Fruit fly (Drosophila melanogaster) whole organism, prepupa: Measurements from ENCODE around the gene Tango6.
A peak's percentile ranks its signal among the peaks of the same experiment; 100 is the strongest.

ENCODE experiments used
- CG10631 ChIP-seq: fragments of 200-800 bp; sonication (Bioruptor generic); optimal IDR thresholded peaks from 2 replicates; lab custom pipeline; 2016; ENCODE audit warnings: missing biosample characterization, missing genetic modification characterization
- CG10669 ChIP-seq: fragments of 200-800 bp; sonication (Bioruptor generic); optimal IDR thresholded peaks from 3 replicates; lab custom pipeline; 2018; ENCODE audit warnings: missing biosample characterization, mild to moderate bottlenecking, missing genetic modification characterization, moderate library complexity
- CG11294 ChIP-seq: fragments of 200-800 bp; sonication (Bioruptor generic); IDR thresholded peaks from 2 replicates; pipeline ENCODE4 v1.3.6; 2022; ENCODE audit warnings: missing biosample characterization, missing genetic modification characterization
- CG11762 ChIP-seq: fragments of 200-800 bp; sonication (Bioruptor generic); optimal IDR thresholded peaks from 3 replicates; lab custom pipeline; 2016; ENCODE audit warnings: missing biosample characterization, missing genetic modification characterization; ENCODE audit not compliant: insufficient read depth
- CG11902 ChIP-seq: fragments of 200-800 bp; sonication (Bioruptor generic); optimal IDR thresholded peaks from 3 replicates; lab custom pipeline; 2016; ENCODE audit warnings: missing biosample characterization, missing genetic modification characterization
- CG15336 ChIP-seq: fragments of 200-800 bp; sonication (Bioruptor generic); IDR thresholded peaks from 2 replicates; pipeline ENCODE4 v1.3.6; 2022; ENCODE audit warnings: missing biosample characterization, missing genetic modification characterization
- CG1621 ChIP-seq: fragments of 200-800 bp; sonication (Bioruptor generic); optimal IDR thresholded peaks from 3 replicates; lab custom pipeline; 2018; ENCODE audit warnings: missing biosample characterization, mild to moderate bottlenecking, missing genetic modification characterization
- CG16779 ChIP-seq: fragments of 200-800 bp; sonication (Bioruptor generic); optimal IDR thresholded peaks from 3 replicates; lab custom pipeline; 2017; ENCODE audit warnings: missing biosample characterization, mild to moderate bottlenecking, missing genetic modification characterization
- CG3032 ChIP-seq: fragments of 200-800 bp; optimal IDR thresholded peaks from 2 replicates; lab custom pipeline; 2019; ENCODE audit warnings: missing biosample characterization, mild to moderate bottlenecking, missing genetic modification characterization, moderate library complexity
- CG31627 ChIP-seq: fragments of 200-800 bp; sonication (Bioruptor generic); optimal IDR thresholded peaks from 3 replicates; lab custom pipeline; 2016; ENCODE audit warnings: missing biosample characterization, missing genetic modification characterization
- CG34406 ChIP-seq: fragments of 200-800 bp; sonication (Bioruptor generic); optimal IDR thresholded peaks from 3 replicates; lab custom pipeline; 2016; ENCODE audit warnings: missing biosample characterization, missing genetic modification characterization
- CG3919 ChIP-seq: fragments of 200-800 bp; sonication (Bioruptor generic); optimal IDR thresholded peaks from 3 replicates; lab custom pipeline; 2016; ENCODE audit warnings: missing biosample characterization, missing genetic modification characterization
- CG4318 ChIP-seq: fragments of 200-800 bp; sonication (Bioruptor generic); optimal IDR thresholded peaks from 3 replicates; lab custom pipeline; 2017; ENCODE audit warnings: missing biosample characterization, mild to moderate bottlenecking, missing genetic modification characterization
- CG6163 ChIP-seq: fragments of 200-800 bp; sonication (Bioruptor generic); IDR thresholded peaks from 3 replicates; pipeline ENCODE4 v1.3.6; 2022; ENCODE audit warnings: missing biosample characterization, missing genetic modification characterization
- CG6276 ChIP-seq: fragments of 200-800 bp; sonication (Bioruptor generic); optimal IDR thresholded peaks from 2 replicates; lab custom pipeline; 2017; ENCODE audit warnings: missing biosample characterization, mild to moderate bottlenecking, missing genetic modification characterization
- CG6808 ChIP-seq: fragments of 200-800 bp; sonication (Bioruptor generic); optimal IDR thresholded peaks from 3 replicates; lab custom pipeline; 2017; ENCODE audit warnings: missing biosample characterization, missing genetic modification characterization, mild to moderate bottlenecking, moderate library complexity, missing genetic modification reagents
- CG7368 ChIP-seq: fragments of 200-800 bp; sonication (Bioruptor generic); optimal IDR thresholded peaks from 3 replicates; lab custom pipeline; 2016; ENCODE audit warnings: missing biosample characterization, missing genetic modification characterization
- CG8119 ChIP-seq: fragments of 200-800 bp; sonication (Bioruptor generic); IDR thresholded peaks from 3 replicates; pipeline ENCODE4 v1.3.6; 2022; ENCODE audit warnings: missing biosample characterization, missing genetic modification characterization
- CG8319 ChIP-seq: fragments of 200-800 bp; sonication (Bioruptor generic); optimal IDR thresholded peaks from 3 replicates; lab custom pipeline; 2016; ENCODE audit warnings: missing biosample characterization, missing genetic modification characterization
- CG8632 ChIP-seq: fragments of 200-800 bp; sonication (Bioruptor generic); optimal IDR thresholded peaks from 3 replicates; lab custom pipeline; 2016; ENCODE audit warnings: missing biosample characterization, missing genetic modification characterization
- CG9139 ChIP-seq: fragments of 200-800 bp; sonication (Bioruptor generic); optimal IDR thresholded peaks from 3 replicates; lab custom pipeline; 2017; ENCODE audit warnings: missing biosample characterization, mild to moderate bottlenecking, missing genetic modification characterization
- Eip75B ChIP-seq: fragments of 200-800 bp; sonication (Bioruptor generic); optimal IDR thresholded peaks from 3 replicates; lab custom pipeline; 2016; ENCODE audit warnings: missing biosample characterization, missing genetic modification characterization
- Eip78C ChIP-seq: fragments of 200-800 bp; sonication (Bioruptor generic); peaks from one replicate; lab custom pipeline; 2016; ENCODE audit warnings: missing biosample characterization, missing genetic modification characterization
- Eip93F ChIP-seq: fragments of 200-800 bp; sonication (Bioruptor generic); optimal IDR thresholded peaks from 2 replicates; lab custom pipeline; 2016; ENCODE audit warnings: missing biosample characterization, mild to moderate bottlenecking, missing genetic modification characterization
- Ets21C ChIP-seq: fragments of 200-800 bp; sonication (Bioruptor generic); optimal IDR thresholded peaks from 3 replicates; lab custom pipeline; 2016; ENCODE audit warnings: missing biosample characterization, missing genetic modification characterization
- Ets96B ChIP-seq: fragments of 200-800 bp; optimal IDR thresholded peaks from 2 replicates; lab custom pipeline; 2019; ENCODE audit warnings: missing biosample characterization, mild to moderate bottlenecking, missing genetic modification characterization, moderate library complexity
- Gug ChIP-seq: fragments of 200-800 bp; sonication (Bioruptor generic); IDR thresholded peaks from 2 replicates; pipeline ENCODE4 v1.3.6; 2022; ENCODE audit warnings: missing biosample characterization, missing genetic modification characterization
- Hr38 ChIP-seq: sonication (Bioruptor generic); optimal IDR thresholded peaks from 2 replicates; lab custom pipeline; 2016; ENCODE audit warnings: missing biosample characterization, missing genetic modification characterization
- Hr39 ChIP-seq: fragments of 200-800 bp; sonication (Bioruptor generic); optimal IDR thresholded peaks from 2 replicates; lab custom pipeline; 2016; ENCODE audit warnings: missing biosample characterization, missing genetic modification characterization
- Hr4 ChIP-seq: fragments of 200-800 bp; sonication (Bioruptor generic); optimal IDR thresholded peaks from 3 replicates; lab custom pipeline; 2016; ENCODE audit warnings: missing biosample characterization, missing genetic modification characterization
- Lpt ChIP-seq: fragments of 200-800 bp; sonication (Bioruptor generic); optimal IDR thresholded peaks from 3 replicates; lab custom pipeline; 2016; ENCODE audit warnings: missing biosample characterization, missing genetic modification characterization
- Met ChIP-seq: fragments of 200-800 bp; sonication (Bioruptor generic); optimal IDR thresholded peaks from 3 replicates; lab custom pipeline; 2016; ENCODE audit warnings: missing biosample characterization, missing genetic modification characterization
- OdsH ChIP-seq: fragments of 200-800 bp; sonication (Bioruptor generic); optimal IDR thresholded peaks from 3 replicates; lab custom pipeline; 2016; ENCODE audit warnings: missing biosample characterization, missing genetic modification characterization
- Smox ChIP-seq: fragments of 200-800 bp; sonication (Bioruptor generic); optimal IDR thresholded peaks from 3 replicates; lab custom pipeline; 2016; ENCODE audit warnings: missing biosample characterization, missing genetic modification characterization
- Sox102F ChIP-seq: fragments of 200-800 bp; sonication (Bioruptor generic); optimal IDR thresholded peaks from 2 replicates; lab custom pipeline; 2016; ENCODE audit warnings: missing biosample characterization, mild to moderate bottlenecking, missing genetic modification characterization
- Sox14 ChIP-seq: fragments of 200-800 bp; sonication (Bioruptor generic); optimal IDR thresholded peaks from 3 replicates; lab custom pipeline; 2016; ENCODE audit warnings: missing biosample characterization, missing genetic modification characterization
- achi ChIP-seq: fragments of 200-800 bp; sonication (Bioruptor generic); optimal IDR thresholded peaks from 3 replicates; lab custom pipeline; 2016; ENCODE audit warnings: missing biosample characterization, missing genetic modification characterization
- acj6 ChIP-seq: fragments of 200-800 bp; sonication (Bioruptor generic); optimal IDR thresholded peaks from 3 replicates; lab custom pipeline; 2016; ENCODE audit warnings: missing biosample characterization, missing genetic modification characterization
- cyc ChIP-seq: fragments of 200-800 bp; sonication (Bioruptor generic); optimal IDR thresholded peaks from 3 replicates; lab custom pipeline; 2016; ENCODE audit warnings: missing biosample characterization, missing genetic modification characterization
- dac ChIP-seq: fragments of 200-800 bp; sonication (Bioruptor generic); optimal IDR thresholded peaks from 2 replicates; lab custom pipeline; 2017; ENCODE audit warnings: missing biosample characterization, mild to moderate bottlenecking, missing genetic modification characterization
- dsx ChIP-seq: fragments of 200-800 bp; optimal IDR thresholded peaks from 3 replicates; lab custom pipeline; 2019; ENCODE audit warnings: missing biosample characterization, mild to moderate bottlenecking, missing genetic modification characterization, moderate library complexity; ENCODE audit not compliant: poor library complexity, severe bottlenecking
- eg ChIP-seq: fragments of 200-800 bp; sonication (Bioruptor generic); IDR thresholded peaks from 3 replicates; pipeline ENCODE4 v1.3.6; 2022; ENCODE audit warnings: missing biosample characterization, missing genetic modification characterization
- esn ChIP-seq: fragments of 200-800 bp; sonication (Bioruptor generic); optimal IDR thresholded peaks from 2 replicates; lab custom pipeline; 2016; ENCODE audit warnings: missing biosample characterization, mild to moderate bottlenecking, missing genetic modification characterization, moderate library complexity
- fd85E ChIP-seq: fragments of 200-800 bp; sonication (Bioruptor generic); optimal IDR thresholded peaks from 3 replicates; lab custom pipeline; 2016; ENCODE audit warnings: missing biosample characterization, missing genetic modification characterization
- fkh ChIP-seq: fragments of 200-800 bp; sonication (Bioruptor generic); optimal IDR thresholded peaks from 3 replicates; lab custom pipeline; 2017; ENCODE audit warnings: missing biosample characterization, mild to moderate bottlenecking, missing genetic modification characterization, moderate library complexity
- lz ChIP-seq: fragments of 200-800 bp; sonication (Bioruptor generic); optimal IDR thresholded peaks from 3 replicates; lab custom pipeline; 2016; ENCODE audit warnings: missing biosample characterization, missing genetic modification characterization
- pdm3 ChIP-seq: fragments of 200-800 bp; sonication (Bioruptor generic); optimal IDR thresholded peaks from 3 replicates; lab custom pipeline; 2016; ENCODE audit warnings: missing biosample characterization, missing genetic modification characterization
- salr ChIP-seq, 2 experiments: fragments of 200-800 bp; sonication (Bioruptor generic); optimal IDR thresholded peaks; 3 replicates each; lab custom pipeline; 2016 to 2018; ENCODE audit warnings: missing biosample characterization in 2 of 2, missing genetic modification characterization in 2 of 2, mild to moderate bottlenecking in 1 of 2
- spab ChIP-seq: fragments of 200-800 bp; sonication (Bioruptor generic); optimal IDR thresholded peaks from 2 replicates; lab custom pipeline; 2017; ENCODE audit warnings: missing biosample characterization, mild to moderate bottlenecking, missing genetic modification characterization, missing genetic modification reagents
- ss ChIP-seq, 2 experiments: fragments of 200-800 bp; sonication (Bioruptor generic); optimal IDR thresholded peaks; 2 replicates in 1 of 2; 3 replicates in 1 of 2; lab custom pipeline; 2017 to 2018; ENCODE audit warnings: mild to moderate bottlenecking in 2 of 2, missing biosample characterization in 2 of 2, missing genetic modification characterization in 2 of 2, moderate library complexity in 1 of 2
- svp ChIP-seq: fragments of 200-800 bp; sonication (Bioruptor generic); peaks from one replicate; lab custom pipeline; 2016; ENCODE audit warnings: missing biosample characterization, missing genetic modification characterization
- topi ChIP-seq: fragments of 200-800 bp; sonication (Bioruptor generic); optimal IDR thresholded peaks from 3 replicates; lab custom pipeline; 2016; ENCODE audit warnings: missing biosample characterization, missing genetic modification characterization
- vri ChIP-seq: fragments of 200-800 bp; sonication (Bioruptor generic); optimal IDR thresholded peaks from 3 replicates; lab custom pipeline; 2016; ENCODE audit warnings: missing biosample characterization, mild to moderate bottlenecking, missing genetic modification characterization

The Tango6 gene

dm6 chr2L:18966214-18966556, 2.6 kb upstream of the Tango6 start:
- TF ChIP-seq acj6 (peak; percentile 18), CG3919 (GFP tag; lab: Kevin White, UChicago) (peak; percentile 52), Eip78C (GFP tag; lab: Kevin White, UChicago) (peak; percentile 88), eg (GFP tag; lab: Robert Waterston, UW) (peak; percentile 89), Hr39 (no peak), Lpt (peak; percentile 20), Eip75B (GFP tag; lab: Kevin White, UChicago) (no peak), vri (no peak), CG8319 (GFP tag; lab: Kevin White, UChicago) (peak; percentile 4), Eip93F (GFP tag; lab: Kevin White, UChicago) (no peak), Ets96B (tag; lab: Kevin White, UChicago) (peak; percentile 59), CG9139 (GFP tag; lab: Kevin White, UChicago) (no peak), CG31627 (no peak), lz (GFP tag; lab: Kevin White, UChicago) (peak; percentile 11), CG15336 (GFP tag; lab: Robert Waterston, UW) (peak; percentile 84), CG10669 (GFP tag; lab: Kevin White, UChicago) (peak; percentile 52), Hr38 (no peak), CG11902 (GFP tag; lab: Kevin White, UChicago) (no peak), fkh (GFP tag; lab: Kevin White, UChicago) (no peak), esn (GFP tag; lab: Kevin White, UChicago) (peak; percentile 48), salr (GFP tag; optimal IDR thresholded peaks at IDR 0.05; lab: Kevin White, UChicago) (no peak), dsx (GFP tag; lab: Kevin White, UChicago) (peak; percentile 5), Gug (GFP tag; lab: Robert Waterston, UW) (peak; percentile 76), CG1621 (no peak), fd85E (no peak), dac (no peak), CG6276 (peak; percentile 40), CG11294 (GFP tag; lab: Robert Waterston, UW) (peak; percentile 81), Sox102F (GFP tag; lab: Kevin White, UChicago) (peak; percentile 29), OdsH (GFP tag; lab: Kevin White, UChicago) (peak; percentile 37), spab (GFP tag; lab: Kevin White, UChicago) (no peak), CG3032 (tag; lab: Kevin White, UChicago) (peak; percentile 48), CG4318 (peak; percentile 9), Ets21C (GFP tag; lab: Kevin White, UChicago) (no peak), Hr4 (GFP tag; lab: Kevin White, UChicago) (peak; percentile 47), Sox14 (GFP tag; lab: Kevin White, UChicago) (peak; percentile 5), svp (GFP tag; lab: Kevin White, UChicago) (peak; percentile 63), CG6808 (GFP tag; lab: Kevin White, UChicago) (no peak), topi (peak; percentile 44), CG34406 (GFP tag; lab: Kevin White, UChicago) (peak; percentile 47), achi (GFP tag; lab: Kevin White, UChicago) (peak; percentile 20), Met (peak; percentile 30), CG10631 (GFP tag; lab: Kevin White, UChicago) (peak; percentile 26), Smox (GFP tag; lab: Kevin White, UChicago) (no peak), pdm3 (GFP tag; lab: Kevin White, UChicago) (no peak), CG11762 (GFP tag; lab: Kevin White, UChicago) (peak; percentile 51), CG6163 (GFP tag; lab: Robert Waterston, UW) (peak; percentile 82), CG8119 (GFP tag; lab: Robert Waterston, UW) (peak; percentile 80), cyc (GFP tag; lab: Kevin White, UChicago) (peak; percentile 21), ss (GFP tag; optimal IDR thresholded peaks at IDR 0.05; lab: Kevin White, UChicago) (peak in 1 of 2 experiments; percentile 21), CG8632 (GFP tag; lab: Kevin White, UChicago) (peak; percentile 32), CG16779 (no peak), CG7368 (GFP tag; lab: Kevin White, UChicago) (peak; percentile 25)
